Fruit fly (Drosophila melanogaster): Measurements from ENCODE around the gene ttm3.

The ttm3 gene

dm6 chr2L:22079332-22079731 lies at the start of gene ttm3:
Gene ttm3 (plus strand): TSS chr2L:22079632.
- no peak for TF ChIP-seq Vsx2 (GFP tag; optimal IDR thresholded peaks at IDR 0.05; ENCODE audit: partially characterized antibody)
- no peak for TF ChIP-seq Sp1 (GFP tag; optimal IDR thresholded peaks at IDR 0.05)
- no peak for TF ChIP-seq Hr83 (GFP tag; optimal IDR thresholded peaks at IDR 0.05; ENCODE audit: poor library complexity, severe bottlenecking)
- TF ChIP-seq dl (GFP tag; optimal IDR thresholded peaks at IDR 0.05; ENCODE audit: insufficient read depth in 1 of 2, partially characterized antibody in 2 of 2), result no peak
- TF ChIP-seq pan (optimal IDR thresholded peaks at IDR 0.05), result no peak
- no peak for TF ChIP-seq HLH106 (tag; optimal IDR thresholded peaks at IDR 0.05)
- no peak for TF ChIP-seq Dfd (GFP tag; optimal IDR thresholded peaks at IDR 0.05)
- no peak for TF ChIP-seq CG32264 (GFP tag; optimal IDR thresholded peaks at IDR 0.05)
- no peak for TF ChIP-seq sage (GFP tag; optimal IDR thresholded peaks at IDR 0.05)

- TF ChIP-seq fru (GFP tag; optimal IDR thresholded peaks at IDR 0.05) (no peak), rgr (GFP tag; optimal IDR thresholded peaks at IDR 0.05) (no peak), psq (GFP tag; optimal IDR thresholded peaks at IDR 0.05) (no peak), CG32264 (GFP tag; optimal IDR thresholded peaks at IDR 0.05) (no peak), sage (GFP tag; optimal IDR thresholded peaks at IDR 0.05) (no peak), Vsx2 (GFP tag; optimal IDR thresholded peaks at IDR 0.05; ENCODE audit: partially characterized antibody) (no peak), Hr83 (GFP tag; optimal IDR thresholded peaks at IDR 0.05; ENCODE audit: poor library complexity, severe bottlenecking) (no peak), Dfd (GFP tag; optimal IDR thresholded peaks at IDR 0.05) (no peak), br (GFP tag; optimal IDR thresholded peaks at IDR 0.05) (no peak), jim (GFP tag; optimal IDR thresholded peaks at IDR 0.05) (no peak), Dif (GFP tag; optimal IDR thresholded peaks at IDR 0.05; ENCODE audit: partially characterized antibody) (no peak), Jra (GFP tag; optimal IDR thresholded peaks at IDR 0.05) (no peak), HLH106 (tag; optimal IDR thresholded peaks at IDR 0.05) (no peak), dl (GFP tag; optimal IDR thresholded peaks at IDR 0.05; ENCODE audit: insufficient read depth in 1 of 2, partially characterized antibody in 2 of 2) (no peak)
Observed at dm6 chr2L:22036877-22037276, 42.6 kb upstream of the ttm3 start.

dm6 chr2L:22037560-22037959 lies 41.9 kb upstream of the ttm3 start, which contains the start of gene Grl40a:
Gene Grl40a (plus strand): TSS chr2L:22037860.
- TF ChIP-seq CrebA (GFP tag; optimal IDR thresholded peaks at IDR 0.05; ENCODE audit: borderline replicate concordance) (no peak), dl (GFP tag; optimal IDR thresholded peaks at IDR 0.05; ENCODE audit: insufficient read depth in 1 of 2, partially characterized antibody in 2 of 2) (no peak), tai (GFP tag; optimal IDR thresholded peaks at IDR 0.05) (no peak), usp (GFP tag; optimal IDR thresholded peaks at IDR 0.05) (no peak), Rel (GFP tag; optimal IDR thresholded peaks at IDR 0.05) (no peak), Rel (tag; optimal IDR thresholded peaks at IDR 0.05) (no peak), Hr78 (GFP tag; optimal IDR thresholded peaks at IDR 0.05) (no peak), foxo (GFP tag; optimal IDR thresholded peaks at IDR 0.05) (no peak)

- no peak for TF ChIP-seq Dif (GFP tag; optimal IDR thresholded peaks at IDR 0.05; ENCODE audit: partially characterized antibody)
- TF ChIP-seq Abd-B (GFP tag; optimal IDR thresholded peaks at IDR 0.05), result no peak
- no peak for TF ChIP-seq psq (GFP tag; optimal IDR thresholded peaks at IDR 0.05)
- TF ChIP-seq CG9705 (GFP tag; optimal IDR thresholded peaks at IDR 0.05), result no peak
- no peak for TF ChIP-seq Sp1 (GFP tag; optimal IDR thresholded peaks at IDR 0.05)
- TF ChIP-seq Vsx2 (GFP tag; optimal IDR thresholded peaks at IDR 0.05; ENCODE audit: partially characterized antibody), result no peak
- TF ChIP-seq woc (GFP tag; optimal IDR thresholded peaks at IDR 0.05), result no peak
- no peak for TF ChIP-seq dmrt93B (GFP tag; optimal IDR thresholded peaks at IDR 0.05)
- no peak for TF ChIP-seq Rel (GFP tag; optimal IDR thresholded peaks at IDR 0.05)
- TF ChIP-seq Rel (tag; optimal IDR thresholded peaks at IDR 0.05), result no peak
- no peak for TF ChIP-seq rgr (GFP tag; optimal IDR thresholded peaks at IDR 0.05)
- TF ChIP-seq Jra (GFP tag; optimal IDR thresholded peaks at IDR 0.05), result no peak
- TF ChIP-seq h (GFP tag; optimal IDR thresholded peaks at IDR 0.05), result no peak
- no peak for TF ChIP-seq Dfd (GFP tag; optimal IDR thresholded peaks at IDR 0.05)
Observed at dm6 chr2L:22043777-22044176, 35.7 kb upstream of the ttm3 start, which contains the start of gene CG31601. Gene CG31601 (minus strand): TSS chr2L:22043877.

- TF ChIP-seq foxo (GFP tag; optimal IDR thresholded peaks at IDR 0.05) (no peak), tai (GFP tag; optimal IDR thresholded peaks at IDR 0.05) (no peak), N (GFP tag; optimal IDR thresholded peaks at IDR 0.05) (no peak), Rel (GFP tag; optimal IDR thresholded peaks at IDR 0.05) (no peak), Rel (tag; optimal IDR thresholded peaks at IDR 0.05) (no peak), ey (GFP tag; optimal IDR thresholded peaks at IDR 0.05) (no peak), dl (GFP tag; optimal IDR thresholded peaks at IDR 0.05; ENCODE audit: insufficient read depth in 1 of 2, partially characterized antibody in 2 of 2) (no peak), h (GFP tag; optimal IDR thresholded peaks at IDR 0.05) (no peak), Sp1 (GFP tag; optimal IDR thresholded peaks at IDR 0.05) (no peak), HLH106 (tag; optimal IDR thresholded peaks at IDR 0.05) (no peak), jim (GFP tag; optimal IDR thresholded peaks at IDR 0.05) (no peak), CrebA (GFP tag; optimal IDR thresholded peaks at IDR 0.05; ENCODE audit: borderline replicate concordance) (no peak), psq (GFP tag; optimal IDR thresholded peaks at IDR 0.05) (no peak), Vsx2 (GFP tag; optimal IDR thresholded peaks at IDR 0.05; ENCODE audit: partially characterized antibody) (no peak), Dif (GFP tag; optimal IDR thresholded peaks at IDR 0.05; ENCODE audit: partially characterized antibody) (no peak), rgr (GFP tag; optimal IDR thresholded peaks at IDR 0.05) (no peak), brk (GFP tag; optimal IDR thresholded peaks at IDR 0.05) (no peak), br (GFP tag; optimal IDR thresholded peaks at IDR 0.05) (no peak), CG9705 (GFP tag; optimal IDR thresholded peaks at IDR 0.05) (no peak), pan (optimal IDR thresholded peaks at IDR 0.05) (no peak), Abd-B (GFP tag; optimal IDR thresholded peaks at IDR 0.05) (no peak)
Observed at dm6 chr2L:22054202-22054601, 25.2 kb upstream of the ttm3 start, which contains the start of gene CG34173. Gene CG34173 (minus strand): TSS chr2L:22054302.

Data from whole organism, wandering third instar larva.